Fruit fly (Drosophila melanogaster) whole organism, prepupa: ENCODE data around the gene spn-F.

Experiments used
- CG10631 ChIP-seq: fragments of 200-800 bp; sonication (Bioruptor generic); optimal IDR thresholded peaks from 2 replicates; lab custom pipeline; 2016; ENCODE audit warnings: missing biosample characterization, missing genetic modification characterization
- CG11294 ChIP-seq: fragments of 200-800 bp; sonication (Bioruptor generic); IDR thresholded peaks from 2 replicates; pipeline ENCODE4 v1.3.6; 2022; ENCODE audit warnings: missing biosample characterization, missing genetic modification characterization
- CG11902 ChIP-seq: fragments of 200-800 bp; sonication (Bioruptor generic); optimal IDR thresholded peaks from 3 replicates; lab custom pipeline; 2016; ENCODE audit warnings: missing biosample characterization, missing genetic modification characterization
- CG1621 ChIP-seq: fragments of 200-800 bp; sonication (Bioruptor generic); optimal IDR thresholded peaks from 3 replicates; lab custom pipeline; 2018; ENCODE audit warnings: missing biosample characterization, mild to moderate bottlenecking, missing genetic modification characterization
- CG16779 ChIP-seq: fragments of 200-800 bp; sonication (Bioruptor generic); optimal IDR thresholded peaks from 3 replicates; lab custom pipeline; 2017; ENCODE audit warnings: missing biosample characterization, mild to moderate bottlenecking, missing genetic modification characterization
- CG3032 ChIP-seq: fragments of 200-800 bp; optimal IDR thresholded peaks from 2 replicates; lab custom pipeline; 2019; ENCODE audit warnings: missing biosample characterization, mild to moderate bottlenecking, missing genetic modification characterization, moderate library complexity
- CG31627 ChIP-seq: fragments of 200-800 bp; sonication (Bioruptor generic); optimal IDR thresholded peaks from 3 replicates; lab custom pipeline; 2016; ENCODE audit warnings: missing biosample characterization, missing genetic modification characterization
- CG6792 ChIP-seq: fragments of 200-800 bp; sonication (Bioruptor generic); optimal IDR thresholded peaks from 3 replicates; lab custom pipeline; 2016; ENCODE audit warnings: missing biosample characterization, missing genetic modification characterization
- CG8119 ChIP-seq: fragments of 200-800 bp; sonication (Bioruptor generic); IDR thresholded peaks from 3 replicates; pipeline ENCODE4 v1.3.6; 2022; ENCODE audit warnings: missing biosample characterization, missing genetic modification characterization
- CG9139 ChIP-seq: fragments of 200-800 bp; sonication (Bioruptor generic); optimal IDR thresholded peaks from 3 replicates; lab custom pipeline; 2017; ENCODE audit warnings: missing biosample characterization, mild to moderate bottlenecking, missing genetic modification characterization
- Eip75B ChIP-seq: fragments of 200-800 bp; sonication (Bioruptor generic); optimal IDR thresholded peaks from 3 replicates; lab custom pipeline; 2016; ENCODE audit warnings: missing biosample characterization, missing genetic modification characterization
- Eip78C ChIP-seq: fragments of 200-800 bp; sonication (Bioruptor generic); peaks from one replicate; lab custom pipeline; 2016; ENCODE audit warnings: missing biosample characterization, missing genetic modification characterization
- Eip93F ChIP-seq: fragments of 200-800 bp; sonication (Bioruptor generic); optimal IDR thresholded peaks from 2 replicates; lab custom pipeline; 2016; ENCODE audit warnings: missing biosample characterization, mild to moderate bottlenecking, missing genetic modification characterization
- Ets21C ChIP-seq: fragments of 200-800 bp; sonication (Bioruptor generic); optimal IDR thresholded peaks from 3 replicates; lab custom pipeline; 2016; ENCODE audit warnings: missing biosample characterization, missing genetic modification characterization
- Hr38 ChIP-seq: sonication (Bioruptor generic); optimal IDR thresholded peaks from 2 replicates; lab custom pipeline; 2016; ENCODE audit warnings: missing biosample characterization, missing genetic modification characterization
- Hr39 ChIP-seq: fragments of 200-800 bp; sonication (Bioruptor generic); optimal IDR thresholded peaks from 2 replicates; lab custom pipeline; 2016; ENCODE audit warnings: missing biosample characterization, missing genetic modification characterization
- Hr4 ChIP-seq: fragments of 200-800 bp; sonication (Bioruptor generic); optimal IDR thresholded peaks from 3 replicates; lab custom pipeline; 2016; ENCODE audit warnings: missing biosample characterization, missing genetic modification characterization
- Sox102F ChIP-seq: fragments of 200-800 bp; sonication (Bioruptor generic); optimal IDR thresholded peaks from 2 replicates; lab custom pipeline; 2016; ENCODE audit warnings: missing biosample characterization, mild to moderate bottlenecking, missing genetic modification characterization
- achi ChIP-seq: fragments of 200-800 bp; sonication (Bioruptor generic); optimal IDR thresholded peaks from 3 replicates; lab custom pipeline; 2016; ENCODE audit warnings: missing biosample characterization, missing genetic modification characterization
- eg ChIP-seq: fragments of 200-800 bp; sonication (Bioruptor generic); IDR thresholded peaks from 3 replicates; pipeline ENCODE4 v1.3.6; 2022; ENCODE audit warnings: missing biosample characterization, missing genetic modification characterization
- esn ChIP-seq: fragments of 200-800 bp; sonication (Bioruptor generic); optimal IDR thresholded peaks from 2 replicates; lab custom pipeline; 2016; ENCODE audit warnings: missing biosample characterization, mild to moderate bottlenecking, missing genetic modification characterization, moderate library complexity
- fd59A ChIP-seq: fragments of 200-800 bp; sonication (Bioruptor generic); optimal IDR thresholded peaks from 2 replicates; lab custom pipeline; 2017; ENCODE audit warnings: missing biosample characterization, mild to moderate bottlenecking, missing genetic modification characterization, missing genetic modification reagents
- fd85E ChIP-seq: fragments of 200-800 bp; sonication (Bioruptor generic); optimal IDR thresholded peaks from 3 replicates; lab custom pipeline; 2016; ENCODE audit warnings: missing biosample characterization, missing genetic modification characterization
- fkh ChIP-seq: fragments of 200-800 bp; sonication (Bioruptor generic); optimal IDR thresholded peaks from 3 replicates; lab custom pipeline; 2017; ENCODE audit warnings: missing biosample characterization, mild to moderate bottlenecking, missing genetic modification characterization, moderate library complexity
- pdm3 ChIP-seq: fragments of 200-800 bp; sonication (Bioruptor generic); optimal IDR thresholded peaks from 3 replicates; lab custom pipeline; 2016; ENCODE audit warnings: missing biosample characterization, missing genetic modification characterization
- salr ChIP-seq, 2 experiments: fragments of 200-800 bp; sonication (Bioruptor generic); optimal IDR thresholded peaks; 3 replicates each; lab custom pipeline; 2016 to 2018; ENCODE audit warnings: missing biosample characterization in 2 of 2, missing genetic modification characterization in 2 of 2, mild to moderate bottlenecking in 1 of 2
- spab ChIP-seq: fragments of 200-800 bp; sonication (Bioruptor generic); optimal IDR thresholded peaks from 2 replicates; lab custom pipeline; 2017; ENCODE audit warnings: missing biosample characterization, mild to moderate bottlenecking, missing genetic modification characterization, missing genetic modification reagents
- topi ChIP-seq: fragments of 200-800 bp; sonication (Bioruptor generic); optimal IDR thresholded peaks from 3 replicates; lab custom pipeline; 2016; ENCODE audit warnings: missing biosample characterization, missing genetic modification characterization

Gene spn-F

DNA sequence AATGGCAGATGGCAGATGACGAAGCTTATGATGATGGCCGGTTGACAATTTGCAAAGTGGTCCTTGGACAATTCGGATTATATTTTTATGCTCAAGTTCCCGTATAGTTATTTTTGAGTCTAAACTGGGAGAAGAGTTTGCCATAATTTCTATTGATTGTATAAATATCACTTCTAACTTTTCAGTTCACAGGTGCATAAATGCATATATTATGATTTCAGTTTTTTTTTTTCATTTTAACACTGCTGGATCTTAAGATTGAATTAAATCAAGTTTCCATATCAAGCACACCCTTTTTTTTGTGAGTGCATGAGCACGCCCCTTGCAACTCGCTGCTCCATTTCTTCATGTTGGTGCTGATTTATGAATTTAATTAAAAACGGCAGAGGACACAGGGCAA, 42.1 kb downstream of the spn-F start (continued):
- TF ChIP-seq fd59A (GFP tag; lab: Kevin White, UChicago) (no peak), Eip78C (GFP tag; lab: Kevin White, UChicago) (peak; percentile 68), CG16779 (tag; lab: Kevin White, UChicago) (no peak), salr (GFP tag; optimal IDR thresholded peaks at IDR 0.05; lab: Kevin White, UChicago) (no peak), fkh (no peak), achi (peak; percentile 31), Eip93F (GFP tag; lab: Kevin White, UChicago) (no peak), CG9139 (GFP tag; lab: Kevin White, UChicago) (no peak), CG10631 (GFP tag; lab: Kevin White, UChicago) (peak; percentile 5), Ets21C (peak; percentile 26), pdm3 (GFP tag; lab: Kevin White, UChicago) (peak; percentile 33)

DNA sequence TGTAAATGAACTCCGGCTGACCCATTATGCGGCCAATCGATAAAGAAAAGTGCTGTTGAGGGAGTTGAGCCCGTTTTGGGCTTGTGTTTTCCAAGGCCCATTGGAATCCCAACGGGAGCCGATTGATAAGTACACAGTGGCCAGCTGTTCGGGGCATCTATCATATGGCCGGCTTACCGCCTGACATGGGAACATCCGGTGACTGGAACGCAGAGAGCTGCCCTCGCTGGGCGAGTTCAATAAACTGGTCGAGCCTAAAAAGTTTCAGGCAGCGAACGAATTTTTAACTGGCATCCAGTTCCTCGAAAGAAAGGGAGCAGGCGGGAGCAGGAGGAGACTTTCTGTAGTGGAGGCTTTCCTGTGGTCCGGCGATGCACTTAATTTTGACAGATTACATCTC, 46.6 kb downstream of the spn-F start:
- TF ChIP-seq Eip78C (GFP tag; lab: Kevin White, UChicago) (peak; percentile 48), Eip75B (GFP tag; lab: Kevin White, UChicago) (no peak)

DNA sequence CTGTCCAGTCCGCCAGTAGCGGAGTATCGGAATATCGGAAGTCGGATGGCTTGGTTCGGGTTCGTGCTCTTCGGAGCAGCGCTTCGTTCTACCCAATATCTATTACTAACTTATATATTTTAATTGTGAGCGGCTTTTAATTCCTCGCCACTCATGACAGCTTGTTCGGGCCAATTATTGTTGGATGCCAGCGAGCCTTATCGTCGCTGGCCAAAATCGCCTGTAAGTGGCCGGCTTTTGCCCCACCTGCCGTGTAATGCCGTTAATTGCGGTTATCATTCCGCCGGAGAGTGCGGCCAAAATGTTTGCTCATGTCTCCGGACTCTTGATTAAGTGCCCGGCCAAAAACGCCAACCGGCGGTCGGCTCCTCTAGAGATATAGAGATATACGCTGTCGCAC, 50.4 kb downstream of the spn-F start, which contains the start of gene pHCl-2:
pHCl-2 (minus strand) TSS at position 101 of the 400 bp plus-strand sequence.
- TF ChIP-seq Eip93F (GFP tag; lab: Kevin White, UChicago), result no peak
- TF ChIP-seq CG3032 (tag; lab: Kevin White, UChicago), result no peak
- no peak for TF ChIP-seq CG1621 (tag; lab: Kevin White, UChicago)
- no peak for TF ChIP-seq spab (GFP tag; lab: Kevin White, UChicago)
- TF ChIP-seq CG31627 (GFP tag; lab: Kevin White, UChicago), result no peak
- no peak for TF ChIP-seq topi (GFP tag; lab: Kevin White, UChicago)
- no peak for TF ChIP-seq Hr4
- no peak for TF ChIP-seq Hr39 (GFP tag; lab: Kevin White, UChicago)
- no peak for TF ChIP-seq Hr38 (GFP tag; lab: Kevin White, UChicago)
- no peak for TF ChIP-seq CG11902 (GFP tag; lab: Kevin White, UChicago)
- no peak for TF ChIP-seq CG8119 (GFP tag; lab: Robert Waterston, UW)
- TF ChIP-seq esn (GFP tag; lab: Kevin White, UChicago), result no peak
- no peak for TF ChIP-seq CG11294 (GFP tag; lab: Robert Waterston, UW)
- TF ChIP-seq fd85E (GFP tag; lab: Kevin White, UChicago), result no peak
- no peak for TF ChIP-seq eg
- TF ChIP-seq CG10631 (GFP tag; lab: Kevin White, UChicago), result no peak
- no peak for TF ChIP-seq Sox102F (GFP tag; lab: Kevin White, UChicago)
- no peak for TF ChIP-seq CG6792 (GFP tag; lab: Kevin White, UChicago)
